Worm (Caenorhabditis elegans) whole organism, L2 larva: ENCODE measurements around the gene C26B9.3.

Source experiments
- C34F6.9 ChIP-seq: fragments of 150-350 bp; optimal IDR thresholded peaks from 2 replicates; lab custom pipeline; 2014; ENCODE audit warnings: missing biosample characterization, missing genetic modification characterization
- R02D3.7 ChIP-seq: fragments of 150-350 bp; optimal IDR thresholded peaks from 2 replicates; lab custom pipeline; 2014; ENCODE audit warnings: missing biosample characterization, missing genetic modification characterization
- nhr-6 ChIP-seq: fragments of 150-350 bp; optimal IDR thresholded peaks from 2 replicates; lab custom pipeline; 2014; ENCODE audit warnings: missing biosample characterization, missing genetic modification characterization
- unc-62 ChIP-seq: fragments of 150-350 bp; optimal IDR thresholded peaks from 2 replicates; lab custom pipeline; 2014; ENCODE audit warnings: missing biosample characterization, missing genetic modification reagents, missing genetic modification characterization

ce11 chrX:5354022-5354876 lies 16.1 kb downstream of the C26B9.3 start, which contains the start of gene pfn-2:
- no peak for TF ChIP-seq nhr-6 (tag; lab: Kevin White, UChicago)
- TF ChIP-seq C34F6.9 (tag; lab: Kevin White, UChicago) = no peak
- TF ChIP-seq unc-62 (GFP tag; lab: Kevin White, UChicago) = no peak
- no peak for TF ChIP-seq R02D3.7 (tag; lab: Kevin White, UChicago)
